Worm (Caenorhabditis elegans): ENCODE measurements around the gene T16G12.13.

Gene T16G12.13

ce11 chrIII:10064140-10064539 lies 3.5 kb downstream of the T16G12.13 start, which contains the start of gene ekl-6 (continued):
- peak; percentile 79 for TF ChIP-seq unc-130 (GFP tag; optimal IDR thresholded peaks at IDR 0.05)
- TF ChIP-seq B0261.1 (tag; optimal IDR thresholded peaks at IDR 0.05): no peak
- TF ChIP-seq ZK185.1 (tag; optimal IDR thresholded peaks at IDR 0.05; ENCODE audit: poor library complexity, severe bottlenecking): peak; percentile 89
- peak; percentile 6 for TF ChIP-seq ztf-18 (tag; optimal IDR thresholded peaks at IDR 0.05)
- no peak for TF ChIP-seq lin-35 (GFP tag; optimal IDR thresholded peaks at IDR 0.05)
- no peak for TF ChIP-seq ets-4 (GFP tag; optimal IDR thresholded peaks at IDR 0.05)
- TF ChIP-seq madf-8 (GFP tag; conservative IDR thresholded peaks at IDR 0.05): no peak
- no peak for TF ChIP-seq zfh-2 (GFP tag; conservative IDR thresholded peaks at IDR 0.05)
- no peak for TF ChIP-seq aptf-3 (GFP tag; IDR thresholded peaks at IDR 0.05)
- no peak for TF ChIP-seq snpc-4 (GFP tag; optimal IDR thresholded peaks at IDR 0.05)
- no peak for TF ChIP-seq snpc-4 (tag; optimal IDR thresholded peaks at IDR 0.05)
- peak; percentile 44 for TF ChIP-seq attf-5 (GFP tag; optimal IDR thresholded peaks at IDR 0.05)
- TF ChIP-seq tbp1 (GFP tag; optimal IDR thresholded peaks at IDR 0.05): no peak
- TF ChIP-seq lir-1 (GFP tag; conservative IDR thresholded peaks at IDR 0.05): 0 out of 2 replicates have a peak, but pooled peaks have one; percentile 39
- TF ChIP-seq K12H6.12 (tag; optimal IDR thresholded peaks at IDR 0.05): peak; percentile 11
- TF ChIP-seq ceh-27 (GFP tag; optimal IDR thresholded peaks at IDR 0.05): peak; percentile 67
- TF ChIP-seq ztf-3 (GFP tag; optimal IDR thresholded peaks at IDR 0.05): no peak
- peak; percentile 42; the same call in 1 of the 2 replicates for TF ChIP-seq ceh-91 (GFP tag; IDR thresholded peaks at IDR 0.05)
- peak; percentile 53; the same call in 1 of the 2 replicates for TF ChIP-seq madf-6 (GFP tag; IDR thresholded peaks at IDR 0.05)
- no peak for TF ChIP-seq ztf-28 (GFP tag; IDR thresholded peaks at IDR 0.05)

ce11 chrIII:10069278-10069677 lies 8.6 kb downstream of the T16G12.13 start, which contains the start of gene T16G12.6:
Gene T16G12.6 (plus strand): TSS chrIII:10069578.
- TF ChIP-seq rpc-1 (optimal IDR thresholded peaks at IDR 0.05) (no peak), rpc-1 (tag; optimal IDR thresholded peaks at IDR 0.05) (no peak)

- TF ChIP-seq him-1 (tag; optimal IDR thresholded peaks at IDR 0.05) (peak; percentile 30), D2030.7 (GFP tag; IDR thresholded peaks at IDR 0.05) (no peak), nhr-27 (tag; optimal IDR thresholded peaks at IDR 0.05) (no peak), nfyb-1 (GFP tag; IDR thresholded peaks at IDR 0.05) (peak; percentile 86), dox-1 (GFP tag; IDR thresholded peaks at IDR 0.05) (no peak), rpc-1 (optimal IDR thresholded peaks at IDR 0.05) (no peak), rpc-1 (tag; optimal IDR thresholded peaks at IDR 0.05) (no peak), lin-35 (GFP tag; optimal IDR thresholded peaks at IDR 0.05) (no peak), snpc-1.3 (tag; optimal IDR thresholded peaks at IDR 0.05; ENCODE audit: insufficient read depth) (no peak), snpc-3.4 (tag; optimal IDR thresholded peaks at IDR 0.05) (no peak), K11D2.4 (GFP tag; IDR thresholded peaks at IDR 0.05) (no peak)
These were observed 15.4 kb downstream of the T16G12.13 start for ce11 chrIII:10076042-10076441.

- TF ChIP-seq ceh-91 (GFP tag; IDR thresholded peaks at IDR 0.05) (no peak), B0336.3 (GFP tag; IDR thresholded peaks at IDR 0.05) (no peak), Y56A3A.18 (GFP tag; IDR thresholded peaks at IDR 0.05) (no peak), nhr-90 (tag; optimal IDR thresholded peaks at IDR 0.05) (no peak), mel-28 (tag; optimal IDR thresholded peaks at IDR 0.05; ENCODE audit: borderline replicate concordance) (no peak), madf-8 (GFP tag; conservative IDR thresholded peaks at IDR 0.05) (no peak), ceh-40 (GFP tag; IDR thresholded peaks at IDR 0.05) (no peak), hrde-1 (tag; optimal IDR thresholded peaks at IDR 0.05; ENCODE audit: borderline replicate concordance) (no peak), hlh-12 (tag; optimal IDR thresholded peaks at IDR 0.05) (no peak), ceh-58 (GFP tag; IDR thresholded peaks at IDR 0.05) (no peak), attf-5 (GFP tag; optimal IDR thresholded peaks at IDR 0.05) (no peak), atf-7 (tag; optimal IDR thresholded peaks at IDR 0.05) (no peak), Y79H2A.3 (GFP tag; conservative IDR thresholded peaks at IDR 0.05) (no peak), ekl-4 (GFP tag; IDR thresholded peaks at IDR 0.05) (no peak), aptf-2 (GFP tag; conservative IDR thresholded peaks at IDR 0.05) (no peak), efl-1 (GFP tag; optimal IDR thresholded peaks at IDR 0.05) (no peak), K11D2.4 (GFP tag; IDR thresholded peaks at IDR 0.05) (no peak), akir-1 (GFP tag; optimal IDR thresholded peaks at IDR 0.05) (no peak), nhr-27 (tag; optimal IDR thresholded peaks at IDR 0.05) (no peak), lin-40 (tag; optimal IDR thresholded peaks at IDR 0.05) (no peak)
These were observed 17.5 kb downstream of the T16G12.13 start, which contains the start of gene T16G12.9 for ce11 chrIII:10078151-10078550. Gene T16G12.9 (minus strand): TSS chrIII:10078251.

All from whole organism, young adult.